Worm (Caenorhabditis elegans) whole organism, mixed stage, embryonic: Measurements from ENCODE around the gene rfs-1.

Experiments
- M03D4.4 ChIP-seq: sonication (generic microtip); optimal IDR thresholded peaks from 2 replicates; lab custom pipeline; 2017; ENCODE audit warnings: mild to moderate bottlenecking, missing genetic modification characterization, missing compliant biosample characterization
- bed-3 ChIP-seq: fragments of 200-800 bp; sonication (Bioruptor generic); optimal IDR thresholded peaks from 3 replicates; lab custom pipeline; 2018; ENCODE audit warnings: mild to moderate bottlenecking, missing genetic modification characterization, moderate library complexity, missing compliant biosample characterization
- ceh-39 ChIP-seq: fragments of 150-350 bp; optimal IDR thresholded peaks from 2 replicates; lab custom pipeline; 2014; ENCODE audit warnings: missing biosample characterization, missing genetic modification characterization
- ceh-43 ChIP-seq: fragments of 200-800 bp; sonication (Bioruptor generic); optimal IDR thresholded peaks from 2 replicates; lab custom pipeline; 2018; ENCODE audit warnings: mild to moderate bottlenecking, missing genetic modification characterization, moderate library complexity, missing compliant biosample characterization
- ceh-83 ChIP-seq: fragments of 200-800 bp; sonication (Bioruptor generic); optimal IDR thresholded peaks from 2 replicates; lab custom pipeline; 2018; ENCODE audit warnings: mild to moderate bottlenecking, missing genetic modification characterization, missing compliant biosample characterization
- ces-1 ChIP-seq: fragments of 150-350 bp; optimal IDR thresholded peaks from 2 replicates; lab custom pipeline; 2014; ENCODE audit warnings: missing biosample characterization, missing genetic modification reagents, missing genetic modification characterization
- cnd-1 ChIP-seq: fragments of 200-800 bp; sonication (Bioruptor generic); optimal IDR thresholded peaks from 2 replicates; lab custom pipeline; 2018; ENCODE audit warnings: mild to moderate bottlenecking, missing genetic modification characterization, missing compliant biosample characterization
- drap-1 ChIP-seq: fragments of 200-800 bp; sonication (Bioruptor generic); optimal IDR thresholded peaks from 3 replicates; lab custom pipeline; 2018; ENCODE audit warnings: mild to moderate bottlenecking, missing genetic modification characterization, missing compliant biosample characterization
- elt-1 ChIP-seq: sonication (generic microtip); optimal IDR thresholded peaks from 2 replicates; lab custom pipeline; 2017; ENCODE audit warnings: missing genetic modification characterization, mild to moderate bottlenecking, missing compliant biosample characterization, antibody characterized with exemption, moderate library complexity, borderline replicate concordance; ENCODE audit not compliant: insufficient read depth
- flh-1 ChIP-seq: fragments of 200-800 bp; sonication (Bioruptor generic); optimal IDR thresholded peaks from 2 replicates; lab custom pipeline; 2018; ENCODE audit warnings: mild to moderate bottlenecking, missing genetic modification characterization, moderate library complexity, missing compliant biosample characterization
- hlh-1 ChIP-seq: fragments of 150-350 bp; optimal IDR thresholded peaks from 2 replicates; lab custom pipeline; 2014; ENCODE audit warnings: missing biosample characterization, missing genetic modification reagents, missing genetic modification characterization
- lin-32 ChIP-seq: fragments of 200-800 bp; sonication (Bioruptor generic); optimal IDR thresholded peaks from 2 replicates; lab custom pipeline; 2018; ENCODE audit warnings: mild to moderate bottlenecking, missing genetic modification characterization, missing compliant biosample characterization
- lsy-2 ChIP-seq: fragments of 150-350 bp; optimal IDR thresholded peaks from 2 replicates; lab custom pipeline; 2014; ENCODE audit warnings: missing biosample characterization, missing genetic modification characterization
- mab-5 ChIP-seq: fragments of 150-350 bp; optimal IDR thresholded peaks from 2 replicates; lab custom pipeline; 2014; ENCODE audit warnings: missing biosample characterization, missing genetic modification characterization
- mep-1 ChIP-seq: fragments of 150-350 bp; optimal IDR thresholded peaks from 2 replicates; lab custom pipeline; 2017; ENCODE audit warnings: missing biosample characterization, missing genetic modification reagents, missing genetic modification characterization, inconsistent platforms
- mls-2 ChIP-seq: sonication (generic microtip); optimal IDR thresholded peaks from 2 replicates; lab custom pipeline; 2016; ENCODE audit warnings: mild to moderate bottlenecking, missing genetic modification characterization, moderate library complexity, missing compliant biosample characterization
- nhr-12 ChIP-seq: fragments of 150-350 bp; optimal IDR thresholded peaks from 2 replicates; lab custom pipeline; 2014; ENCODE audit warnings: missing biosample characterization, missing genetic modification characterization
- nhr-2 ChIP-seq: fragments of 150-350 bp; optimal IDR thresholded peaks from 2 replicates; lab custom pipeline; 2014; ENCODE audit warnings: missing biosample characterization, missing genetic modification characterization
- nhr-237 ChIP-seq: fragments of 150-350 bp; optimal IDR thresholded peaks from 2 replicates; lab custom pipeline; 2014; ENCODE audit warnings: missing biosample characterization, missing genetic modification characterization
- nhr-28 ChIP-seq: fragments of 150-350 bp; optimal IDR thresholded peaks from 2 replicates; lab custom pipeline; 2014; ENCODE audit warnings: missing biosample characterization, missing genetic modification characterization
- nhr-76 ChIP-seq: sonication (generic microtip); optimal IDR thresholded peaks from 2 replicates; lab custom pipeline; 2017; ENCODE audit warnings: missing biosample characterization, missing genetic modification characterization
- pha-4 ChIP-seq: fragments of 150-350 bp; optimal IDR thresholded peaks from 2 replicates; lab custom pipeline; 2018; ENCODE audit warnings: missing biosample characterization, missing genetic modification reagents, missing genetic modification characterization
- snpc-4 ChIP-seq: fragments of 150-350 bp; optimal IDR thresholded peaks from 2 replicates; lab custom pipeline; 2014; ENCODE audit warnings: missing biosample characterization, missing genetic modification characterization
- sptf-1 ChIP-seq: sonication (generic microtip); optimal IDR thresholded peaks from 2 replicates; lab custom pipeline; 2017; ENCODE audit warnings: mild to moderate bottlenecking, missing genetic modification characterization, moderate library complexity, missing compliant biosample characterization
- tbx-8 ChIP-seq: fragments of 200-800 bp; sonication (Bioruptor generic); optimal IDR thresholded peaks from 2 replicates; lab custom pipeline; 2018; ENCODE audit warnings: mild to moderate bottlenecking, missing genetic modification characterization, moderate library complexity, missing compliant biosample characterization
- unc-120 ChIP-seq: sonication (generic microtip); optimal IDR thresholded peaks from 2 replicates; lab custom pipeline; 2017; ENCODE audit warnings: missing genetic modification characterization, missing compliant biosample characterization; ENCODE audit not compliant: poor library complexity, severe bottlenecking
- unc-39 ChIP-seq: fragments of 150-350 bp; optimal IDR thresholded peaks from 2 replicates; lab custom pipeline; 2014; ENCODE audit warnings: missing biosample characterization, missing genetic modification characterization
- unc-62 ChIP-seq: fragments of 150-350 bp; optimal IDR thresholded peaks from 2 replicates; lab custom pipeline; 2014; ENCODE audit warnings: missing biosample characterization, missing genetic modification reagents, missing genetic modification characterization
- zip-8 ChIP-seq: fragments of 150-350 bp; optimal IDR thresholded peaks from 2 replicates; lab custom pipeline; 2014; ENCODE audit warnings: missing biosample characterization, missing genetic modification characterization
- ztf-11 ChIP-seq: fragments of 150-350 bp; optimal IDR thresholded peaks from 2 replicates; lab custom pipeline; 2014; ENCODE audit warnings: missing biosample characterization, missing genetic modification characterization

The rfs-1 gene

ce11 chrIII:8235880-8236279, 9.6 kb downstream of the rfs-1 start, which contains the start of gene C02F5.5:
TSS of gene C02F5.5 (plus strand) at chrIII:8236180.
- TF ChIP-seq drap-1 (GFP tag; lab: Kevin White, UChicago) = no peak
- TF ChIP-seq M03D4.4 = no peak
- TF ChIP-seq sptf-1 (tag; lab: Kevin White, UChicago) = no peak
- TF ChIP-seq zip-8 (tag; lab: Kevin White, UChicago) = no peak
- no peak for TF ChIP-seq ceh-39 (tag; lab: Kevin White, UChicago)
- no peak for TF ChIP-seq bed-3 (GFP tag; lab: Kevin White, UChicago)
- no peak for TF ChIP-seq nhr-76
- TF ChIP-seq unc-62 (GFP tag; lab: Kevin White, UChicago) = no peak
- TF ChIP-seq, all 35 proteins: peak for 0

ce11 chrIII:8237827-8238226, 11.5 kb downstream of the rfs-1 start, which contains the start of gene tsp-2:
TSS of gene tsp-2 (minus strand) at chrIII:8237935.
- no peak for TF ChIP-seq cnd-1
- no peak for TF ChIP-seq nhr-2 (tag; lab: Kevin White, UChicago)
- no peak for TF ChIP-seq mls-2
- no peak for TF ChIP-seq sptf-1 (tag; lab: Kevin White, UChicago)
- no peak for TF ChIP-seq nhr-28 (tag; lab: Kevin White, UChicago)
- TF ChIP-seq zip-8 (tag; lab: Kevin White, UChicago) = no peak
- TF ChIP-seq unc-39 (tag; lab: Kevin White, UChicago) = no peak
- no peak for TF ChIP-seq nhr-12 (tag; lab: Kevin White, UChicago)
- TF ChIP-seq flh-1 = no peak
- no peak for TF ChIP-seq lin-32 (GFP tag; lab: Kevin White, UChicago)
- no peak for TF ChIP-seq elt-1 (tag; lab: Kevin White, UChicago)
- TF ChIP-seq tbx-8 (GFP tag; lab: Kevin White, UChicago) = no peak
- TF ChIP-seq nhr-237 (tag; lab: Kevin White, UChicago) = no peak
- no peak for TF ChIP-seq lsy-2 (tag; lab: Kevin White, UChicago)
- TF ChIP-seq drap-1 (GFP tag; lab: Kevin White, UChicago) = no peak
- TF ChIP-seq ceh-83 (GFP tag; lab: Kevin White, UChicago) = no peak
- TF ChIP-seq unc-62 (GFP tag; lab: Kevin White, UChicago) = no peak
- TF ChIP-seq bed-3 (GFP tag; lab: Kevin White, UChicago) = no peak
- TF ChIP-seq mep-1 (tag; lab: Kevin White, UChicago) = no peak

- TF ChIP-seq hlh-1 (tag; lab: Kevin White, UChicago) (no peak), pha-4 (tag; lab: Kevin White, UChicago) (no peak), mab-5 (no peak), lsy-2 (tag; lab: Kevin White, UChicago) (no peak), ztf-11 (no peak), unc-120 (tag; lab: Kevin White, UChicago) (no peak)
These were observed 13.0 kb downstream of the rfs-1 start, which contains the start of gene tsp-1 for ce11 chrIII:8239325-8239724. TSS of gene tsp-1 (minus strand) at chrIII:8239423.

ce11 chrIII:8240247-8240646, 14.0 kb downstream of the rfs-1 start:
- TF ChIP-seq lsy-2 (tag; lab: Kevin White, UChicago) (no peak), ceh-43 (GFP tag; lab: Kevin White, UChicago) (no peak), snpc-4 (tag; lab: Kevin White, UChicago) (no peak), unc-120 (tag; lab: Kevin White, UChicago) (no peak), nhr-12 (tag; lab: Kevin White, UChicago) (no peak), lin-32 (GFP tag; lab: Kevin White, UChicago) (no peak), ces-1 (GFP tag; lab: Kevin White, UChicago) (no peak), M03D4.4 (no peak), ceh-83 (GFP tag; lab: Kevin White, UChicago) (no peak), unc-62 (GFP tag; lab: Kevin White, UChicago) (no peak), unc-39 (tag; lab: Kevin White, UChicago) (no peak), cnd-1 (no peak), nhr-76 (no peak), pha-4 (tag; lab: Kevin White, UChicago) (no peak)

ce11 chrIII:8240948-8241347, 14.7 kb downstream of the rfs-1 start:
- TF ChIP-seq zip-8 (tag; lab: Kevin White, UChicago) = no peak
